Fruit fly (Drosophila melanogaster): ENCODE data around the gene RagA-B.

The RagA-B gene

dm6 chr3R:8978768-8979167, 5.3 kb downstream of the RagA-B start (continued):
- TF ChIP-seq caup (GFP tag; optimal IDR thresholded peaks at IDR 0.05; ENCODE audit: severe bottlenecking): no peak
- 0 out of 2 replicates have a peak, but pooled peaks have one; percentile 40 for TF ChIP-seq CG14441 (GFP tag; IDR thresholded peaks at IDR 0.05)
- TF ChIP-seq Sox102F (GFP tag; optimal IDR thresholded peaks at IDR 0.05): peak; percentile 75
- no peak for TF ChIP-seq jing (GFP tag; optimal IDR thresholded peaks at IDR 0.05)
- no peak; the same call in 2 of the 3 replicates for TF ChIP-seq dysf (GFP tag; IDR thresholded peaks at IDR 0.05)
- TF ChIP-seq dpn (GFP tag; optimal IDR thresholded peaks at IDR 0.05): peak in 1 of 2 experiments; percentile 1
- no peak for TF ChIP-seq grn (GFP tag; optimal IDR thresholded peaks at IDR 0.05)
- TF ChIP-seq CG7987 (GFP tag; optimal IDR thresholded peaks at IDR 0.05): no peak
- TF ChIP-seq CG17361 (GFP tag; IDR thresholded peaks at IDR 0.05): peak; percentile 57; the same call in 2 of the 3 replicates
- no peak for TF ChIP-seq toy (GFP tag; IDR thresholded peaks at IDR 0.05)
- no peak for TF ChIP-seq CG13894 (tag; optimal IDR thresholded peaks at IDR 0.05)
- no peak for TF ChIP-seq mam (GFP tag; optimal IDR thresholded peaks at IDR 0.05)
- no peak for TF ChIP-seq schlank (tag; optimal IDR thresholded peaks at IDR 0.05)
- TF ChIP-seq CG1602 (GFP tag; optimal IDR thresholded peaks at IDR 0.05): peak; percentile 14
- TF ChIP-seq CG15269 (tag; optimal IDR thresholded peaks at IDR 0.05): peak; percentile 34
- peak; percentile 35; the same call in 1 of the 2 replicates for TF ChIP-seq Ptx1 (GFP tag; IDR thresholded peaks at IDR 0.05)
- TF ChIP-seq crc (GFP tag; optimal IDR thresholded peaks at IDR 0.05): no peak
- no peak for TF ChIP-seq danr (GFP tag; IDR thresholded peaks at IDR 0.05)
- no peak for TF ChIP-seq CG7786 (GFP tag; optimal IDR thresholded peaks at IDR 0.05)
- no peak for TF ChIP-seq crol (GFP tag; IDR thresholded peaks at IDR 0.05)
- peak; percentile 50 for TF ChIP-seq CG15601 (tag; optimal IDR thresholded peaks at IDR 0.05)
- no peak for TF ChIP-seq CG4854 (GFP tag; optimal IDR thresholded peaks at IDR 0.05)
- TF ChIP-seq CG7357 (GFP tag; IDR thresholded peaks at IDR 0.05): peak; percentile 34; the same call in 1 of the 3 replicates
- no peak for TF ChIP-seq hb (GFP tag; IDR thresholded peaks at IDR 0.05; ENCODE audit: partially characterized antibody)
- peak; percentile 50 for TF ChIP-seq PHDP (tag; optimal IDR thresholded peaks at IDR 0.05)
- 0 out of 3 replicates have a peak, but pooled peaks have one; percentile 35 for TF ChIP-seq otp (GFP tag; IDR thresholded peaks at IDR 0.05)
- no peak for TF ChIP-seq Dref (GFP tag; IDR thresholded peaks at IDR 0.05)
- TF ChIP-seq ken (GFP tag; IDR thresholded peaks at IDR 0.05): 0 out of 3 replicates have a peak, but pooled peaks have one; percentile 61
- TF ChIP-seq gro (GFP tag; optimal IDR thresholded peaks at IDR 0.05): no peak
- no peak for TF ChIP-seq chm (GFP tag; IDR thresholded peaks at IDR 0.05)
- peak; percentile 58 for TF ChIP-seq fd96Cb (tag; optimal IDR thresholded peaks at IDR 0.05)
- peak; percentile 30; the same call in 1 of the 3 replicates for TF ChIP-seq CG34422 (GFP tag; IDR thresholded peaks at IDR 0.05)
- TF ChIP-seq Hr51 (GFP tag; optimal IDR thresholded peaks at IDR 0.05): peak in 1 of 2 experiments; percentile 44
- no peak for TF ChIP-seq CG16815 (GFP tag; optimal IDR thresholded peaks at IDR 0.05)
- no peak for TF ChIP-seq Sin3A (optimal IDR thresholded peaks at IDR 0.05)
- no peak for TF ChIP-seq CG9932 (GFP tag; IDR thresholded peaks at IDR 0.05)
- no peak for TF ChIP-seq br (optimal IDR thresholded peaks at IDR 0.05)
- no peak for TF ChIP-seq emc (GFP tag; optimal IDR thresholded peaks at IDR 0.05)
- TF ChIP-seq Optix (GFP tag; IDR thresholded peaks at IDR 0.05): no peak
- TF ChIP-seq Chrac-16 (GFP tag; optimal IDR thresholded peaks at IDR 0.05): no peak
- TF ChIP-seq CG2199 (GFP tag; IDR thresholded peaks at IDR 0.05): no peak
- no peak for TF ChIP-seq grau (tag; optimal IDR thresholded peaks at IDR 0.05)
- TF ChIP-seq Dek (tag; optimal IDR thresholded peaks at IDR 0.05): no peak
- TF ChIP-seq Side (GFP tag; optimal IDR thresholded peaks at IDR 0.05): no peak
- peak; percentile 72 for TF ChIP-seq dmrt99B (tag; optimal IDR thresholded peaks at IDR 0.05)
- no peak for TF ChIP-seq Elba2 (GFP tag; optimal IDR thresholded peaks at IDR 0.05)
- TF ChIP-seq CG14050 (GFP tag; IDR thresholded peaks at IDR 0.05): 0 out of 3 replicates have a peak, but pooled peaks have one; percentile 15
- no peak for TF ChIP-seq CG6272 (GFP tag; IDR thresholded peaks at IDR 0.05)
- peak; percentile 79 for TF ChIP-seq Blimp-1 (GFP tag; optimal IDR thresholded peaks at IDR 0.05)
- no peak for TF ChIP-seq Doc2 (GFP tag; IDR thresholded peaks at IDR 0.05)
- no peak for TF ChIP-seq Vsx1 (GFP tag; optimal IDR thresholded peaks at IDR 0.05)
- TF ChIP-seq sr (GFP tag; IDR thresholded peaks at IDR 0.05): no peak
